Fruit fly (Drosophila melanogaster) whole organism, pupa: ENCODE measurements around the gene CG44437.

Experiments used
- CG13204 ChIP-seq: fragments of 200-800 bp; sonication (Bioruptor generic); optimal IDR thresholded peaks from 2 replicates; lab custom pipeline; 2018; ENCODE audit warnings: missing biosample characterization, mild to moderate bottlenecking, missing genetic modification characterization, moderate library complexity
- CG32121 ChIP-seq: fragments of 200-800 bp; sonication (Bioruptor generic); IDR thresholded peaks from 2 replicates; pipeline ENCODE4 v1.3.6; 2022; ENCODE audit warnings: missing biosample characterization, missing genetic modification characterization
- CG34367 ChIP-seq: fragments of 200-800 bp; sonication (Bioruptor generic); optimal IDR thresholded peaks from 2 replicates; lab custom pipeline; 2018; ENCODE audit warnings: missing biosample characterization, mild to moderate bottlenecking, missing genetic modification characterization
- CG9948 ChIP-seq: fragments of 200-800 bp; sonication (Bioruptor generic); optimal IDR thresholded peaks from 2 replicates; lab custom pipeline; 2018; ENCODE audit warnings: missing biosample characterization, mild to moderate bottlenecking, missing genetic modification characterization, moderate library complexity
- D1 ChIP-seq: fragments of 200-800 bp; sonication (Bioruptor generic); optimal IDR thresholded peaks from 2 replicates; lab custom pipeline; 2018; ENCODE audit warnings: missing biosample characterization, mild to moderate bottlenecking, missing genetic modification characterization, moderate library complexity
- Ets98B ChIP-seq: fragments of 200-800 bp; sonication (Bioruptor generic); IDR thresholded peaks from 2 replicates; pipeline ENCODE4 v1.3.6; 2022; ENCODE audit warnings: missing biosample characterization, missing genetic modification characterization
- Pif1A ChIP-seq: fragments of 200-800 bp; sonication (Bioruptor generic); optimal IDR thresholded peaks from 3 replicates; lab custom pipeline; 2016; ENCODE audit warnings: missing biosample characterization, missing genetic modification characterization
- Pif1B ChIP-seq: fragments of 200-800 bp; sonication (Bioruptor generic); optimal IDR thresholded peaks from 3 replicates; lab custom pipeline; 2016; ENCODE audit warnings: missing biosample characterization, missing genetic modification characterization
- Snoo ChIP-seq: fragments of 200-800 bp; sonication (Bioruptor generic); optimal IDR thresholded peaks from 3 replicates; lab custom pipeline; 2017; ENCODE audit warnings: missing biosample characterization, mild to moderate bottlenecking, missing genetic modification characterization, inconsistent platforms
- fd96Ca ChIP-seq: fragments of 200-800 bp; sonication (Bioruptor generic); IDR thresholded peaks from 3 replicates; pipeline ENCODE4 v1.3.6; 2022; ENCODE audit warnings: missing biosample characterization, missing genetic modification characterization
- rn ChIP-seq: fragments of 200-800 bp; sonication (Bioruptor generic); IDR thresholded peaks from 2 replicates; pipeline ENCODE4 v1.3.6; 2022; ENCODE audit warnings: missing biosample characterization, missing genetic modification characterization

DNA sequence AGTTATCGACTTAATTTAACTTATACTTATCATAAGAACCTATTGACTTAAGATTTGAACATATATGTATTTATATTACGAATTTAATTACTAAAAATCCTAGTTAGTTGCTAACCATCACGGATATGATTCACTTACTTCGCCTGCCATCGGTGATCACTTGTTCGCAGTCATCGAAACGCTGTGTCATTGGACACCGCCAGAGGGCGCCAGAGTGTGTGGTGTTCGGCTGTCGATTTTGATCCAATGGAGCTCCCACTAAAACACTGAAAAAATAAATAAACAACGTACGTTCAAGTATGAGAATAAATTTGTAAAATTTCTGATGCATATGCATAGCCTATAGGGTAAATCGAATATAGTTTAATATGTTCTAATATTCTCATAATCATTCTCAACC lies 22.8 kb upstream of the CG44437 start:
- no peak for TF ChIP-seq CG13204 (GFP tag; lab: Kevin White, UChicago)
- TF ChIP-seq Ets98B (GFP tag; lab: Robert Waterston, UW) = no peak
- TF ChIP-seq CG32121 (GFP tag; lab: Robert Waterston, UW) = no peak
- TF ChIP-seq Snoo (tag; lab: Kevin White, UChicago) = no peak
- no peak for TF ChIP-seq fd96Ca
- no peak for TF ChIP-seq CG34367 (tag; lab: Kevin White, UChicago)
- no peak for TF ChIP-seq D1 (tag; lab: Kevin White, UChicago)
- no peak for TF ChIP-seq rn
- TF ChIP-seq Pif1A (GFP tag; lab: Kevin White, UChicago) = no peak
- TF ChIP-seq Pif1B (GFP tag; lab: Kevin White, UChicago) = no peak
- TF ChIP-seq CG9948 = no peak
